Worm (Caenorhabditis elegans) whole organism, early embryonic: ENCODE measurements around the gene nud-1.
"Not testable (repeated sequence)": the region's sequence is repeated elsewhere in the genome, so short reads cannot be mapped to it uniquely, and the experiment has no call there.

Experiments
- F13C5.2 ChIP-seq: sonication (generic microtip); optimal IDR thresholded peaks from 2 replicates; lab custom pipeline; 2017; ENCODE audit warnings: mild to moderate bottlenecking, missing genetic modification characterization, inconsistent platforms, missing compliant biosample characterization
- ama-1 ChIP-seq: fragments of 150-350 bp; optimal IDR thresholded peaks from 2 replicates; lab custom pipeline; 2014
- flt-1 ChIP-seq: fragments of 200-800 bp; sonication (Bioruptor generic); IDR thresholded peaks from 2 replicates; pipeline ENCODE4 v1.3.6; 2022; ENCODE audit warnings: missing genetic modification characterization, missing compliant biosample characterization
- hmg-4 ChIP-seq: fragments of 200-800 bp; sonication (Bioruptor generic); optimal IDR thresholded peaks from 2 replicates; lab custom pipeline; 2018; ENCODE audit warnings: mild to moderate bottlenecking, missing genetic modification characterization, missing compliant biosample characterization
- hnd-1 ChIP-seq: sonication (generic microtip); optimal IDR thresholded peaks from 2 replicates; lab custom pipeline; 2016; ENCODE audit warnings: missing genetic modification characterization, missing compliant biosample characterization
- scrt-1 ChIP-seq: fragments of 200-800 bp; sonication (Bioruptor generic); IDR thresholded peaks from 2 replicates; pipeline ENCODE4 v1.3.6; 2022; ENCODE audit warnings: missing genetic modification characterization, missing compliant biosample characterization
- sea-1 ChIP-seq: fragments of 200-800 bp; sonication (Bioruptor generic); conservative IDR thresholded peaks from 2 replicates; pipeline ENCODE4 v1.3.6; 2022; ENCODE audit warnings: missing genetic modification characterization, missing compliant biosample characterization
- tbx-11 ChIP-seq: fragments of 200-800 bp; sonication (Bioruptor generic); IDR thresholded peaks from 2 replicates; pipeline ENCODE4 v1.3.6; 2022; ENCODE audit warnings: missing genetic modification characterization, missing compliant biosample characterization
- tra-4 ChIP-seq: sonication (generic microtip); optimal IDR thresholded peaks from 2 replicates; lab custom pipeline; 2017; ENCODE audit warnings: missing genetic modification characterization, missing compliant biosample characterization

- not testable (repeated sequence) for TF ChIP-seq F13C5.2; tra-4 (tag; lab: Kevin White, UChicago); hnd-1; ama-1 (lab: Kevin White, UChicago); flt-1 (GFP tag; lab: Robert Waterston, UW); hmg-4 (GFP tag; lab: Kevin White, UChicago)
- TF ChIP-seq tbx-11 (GFP tag; lab: Robert Waterston, UW) = peak; percentile 51; the same call in 1 of the 2 replicates
- TF ChIP-seq scrt-1 = peak; percentile 47; the same call in 1 of the 2 replicates
- peak; percentile 53; the same call in 1 of the 2 replicates for TF ChIP-seq sea-1
These were observed 48.3 kb upstream of the nud-1 start, which contains the start of gene set-25 for ce11 chrIII:13292971-13293514.
